Fruit fly (Drosophila melanogaster): Measurements from ENCODE around the gene CG4751.

Gene CG4751

DNA sequence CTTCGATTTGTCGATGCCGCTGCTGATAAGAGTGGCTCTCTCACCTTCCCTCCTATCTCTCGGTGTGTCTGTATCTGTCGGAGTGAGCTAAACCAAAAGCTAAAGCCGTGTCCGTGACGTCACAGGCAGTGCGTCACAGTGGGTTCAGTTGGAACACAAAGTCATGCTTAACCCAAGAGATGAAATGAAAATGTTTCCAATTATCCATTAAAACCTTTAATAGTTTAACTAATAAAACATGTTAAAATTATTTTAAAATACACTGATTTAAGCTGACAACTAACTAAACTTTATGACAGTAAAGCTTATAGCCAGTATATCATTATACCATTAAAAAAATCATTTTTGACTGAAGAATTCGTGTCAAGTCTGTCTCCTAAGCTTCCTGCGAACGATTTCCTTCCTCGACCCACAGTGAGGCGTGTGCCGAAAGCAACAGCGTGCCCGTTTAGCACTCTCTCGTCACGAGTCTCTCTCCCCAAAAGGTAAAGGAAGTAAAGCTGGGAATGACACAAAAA is 17.5 kb upstream of the CG4751 start, which contains the start of gene Idua (continued):
- TF ChIP-seq ac (GFP tag; optimal IDR thresholded peaks at IDR 0.05), result no peak
- peak; percentile 29 for TF ChIP-seq run (tag; optimal IDR thresholded peaks at IDR 0.05)
- TF ChIP-seq CG7372 (GFP tag; IDR thresholded peaks at IDR 0.05), result peak; percentile 24; the same call in 1 of the 2 replicates
- TF ChIP-seq rib (GFP tag; IDR thresholded peaks at IDR 0.05), result no peak
- no peak for TF ChIP-seq CG10431 (GFP tag; optimal IDR thresholded peaks at IDR 0.05)
- TF ChIP-seq CG3838 (GFP tag; optimal IDR thresholded peaks at IDR 0.05), result no peak
- no peak for TF ChIP-seq CG17568 (GFP tag; optimal IDR thresholded peaks at IDR 0.05)
- no peak for TF ChIP-seq sqz (GFP tag; optimal IDR thresholded peaks at IDR 0.05)
- peak; percentile 38 for TF ChIP-seq HLH54F (GFP tag; optimal IDR thresholded peaks at IDR 0.05)
- TF ChIP-seq CG15011 (GFP tag; optimal IDR thresholded peaks at IDR 0.05), result peak; percentile 52
- TF ChIP-seq wor (GFP tag; IDR thresholded peaks at IDR 0.05), result no peak
- peak; percentile 12 for TF ChIP-seq CG31388 (GFP tag; optimal IDR thresholded peaks at IDR 0.05)
- TF ChIP-seq bsh (GFP tag; optimal IDR thresholded peaks at IDR 0.05), result peak; percentile 57 to 64
- no peak for TF ChIP-seq NC2β (GFP tag; optimal IDR thresholded peaks at IDR 0.05)
- peak; percentile 90 for TF ChIP-seq sens (GFP tag)
- peak; percentile 67 for TF ChIP-seq CG15601 (tag; optimal IDR thresholded peaks at IDR 0.05)
- TF ChIP-seq CG6689 (GFP tag; IDR thresholded peaks at IDR 0.05), result peak; percentile 74
- TF ChIP-seq B-H2 (GFP tag; optimal IDR thresholded peaks at IDR 0.05), result peak; percentile 57
- peak; percentile 69 for TF ChIP-seq Gug (GFP tag; IDR thresholded peaks at IDR 0.05)
- TF ChIP-seq CG12942 (GFP tag; optimal IDR thresholded peaks at IDR 0.05), result peak; percentile 38
- TF ChIP-seq tio (GFP tag; optimal IDR thresholded peaks at IDR 0.05), result peak; percentile 55
- no peak for TF ChIP-seq tup (GFP tag; optimal IDR thresholded peaks at IDR 0.05)
- no peak for TF ChIP-seq CG5953 (GFP tag; IDR thresholded peaks at IDR 0.05)
- TF ChIP-seq emc (GFP tag; optimal IDR thresholded peaks at IDR 0.05), result no peak
- TF ChIP-seq phol (tag; optimal IDR thresholded peaks at IDR 0.05), result peak; percentile 72
- no peak for TF ChIP-seq Bgb (GFP tag; IDR thresholded peaks at IDR 0.05; ENCODE audit: partially characterized antibody)
- TF ChIP-seq CG13894 (tag; optimal IDR thresholded peaks at IDR 0.05), result peak; percentile 22
- peak in 1 of 2 experiments; percentile 19 for TF ChIP-seq insv (GFP tag; optimal IDR thresholded peaks at IDR 0.05)
- no peak for TF ChIP-seq CG34224 (GFP tag; IDR thresholded peaks at IDR 0.05; ENCODE audit: partially characterized antibody)
- TF ChIP-seq onecut (GFP tag; IDR thresholded peaks at IDR 0.05), result peak; percentile 59
- no peak for TF ChIP-seq Lim3 (GFP tag; IDR thresholded peaks at IDR 0.05)
- no peak for TF ChIP-seq CG8388 (GFP tag; optimal IDR thresholded peaks at IDR 0.05)
- no peak for TF ChIP-seq CG4282 (GFP tag; optimal IDR thresholded peaks at IDR 0.05)
- TF ChIP-seq CG12236 (GFP tag; optimal IDR thresholded peaks at IDR 0.05), result no peak
- no peak for TF ChIP-seq CG42726 (GFP tag; IDR thresholded peaks at IDR 0.05; ENCODE audit: partially characterized antibody)
- no peak for TF ChIP-seq CG4360 (GFP tag; IDR thresholded peaks at IDR 0.05)
- TF ChIP-seq ems (GFP tag; optimal IDR thresholded peaks at IDR 0.05), result no peak
- TF ChIP-seq usp (GFP tag; optimal IDR thresholded peaks at IDR 0.05), result no peak
- TF ChIP-seq Dad (GFP tag; optimal IDR thresholded peaks at IDR 0.05), result no peak
- TF ChIP-seq CG13424 (tag; optimal IDR thresholded peaks at IDR 0.05), result peak; percentile 85
- no peak for TF ChIP-seq C15 (GFP tag; IDR thresholded peaks at IDR 0.05)
- TF ChIP-seq knrl (GFP tag; IDR thresholded peaks at IDR 0.05; ENCODE audit: partially characterized antibody), result no peak
- TF ChIP-seq tap (tag; optimal IDR thresholded peaks at IDR 0.05), result no peak
- TF ChIP-seq CG6272 (GFP tag; IDR thresholded peaks at IDR 0.05), result no peak
- no peak for TF ChIP-seq ATbp (GFP tag; optimal IDR thresholded peaks at IDR 0.05)
- no peak for TF ChIP-seq Taf1 (GFP tag; IDR thresholded peaks at IDR 0.05)
- TF ChIP-seq Mad (GFP tag; optimal IDR thresholded peaks at IDR 0.05), result no peak
- peak; percentile 73 for TF ChIP-seq CG10979 (tag; optimal IDR thresholded peaks at IDR 0.05)
- TF ChIP-seq otp (GFP tag; IDR thresholded peaks at IDR 0.05), result 0 out of 3 replicates have a peak, but pooled peaks have one; percentile 26
- peak; percentile 21 for TF ChIP-seq CG1602 (GFP tag; optimal IDR thresholded peaks at IDR 0.05)
- no peak for TF ChIP-seq CG7987 (GFP tag; optimal IDR thresholded peaks at IDR 0.05)

All from whole organism, embryonic.